Fruit fly (Drosophila melanogaster) whole organism, embryonic: ENCODE results near the gene CG16779.

Source experiments
- CG10321 ChIP-seq: fragments of 200-800 bp; sonication (Bioruptor generic); IDR thresholded peaks from 2 replicates; pipeline ENCODE4 v1.3.6; 2022; ENCODE audit warnings: missing biosample characterization, missing genetic modification characterization
- CG10543 ChIP-seq: fragments of 200-800 bp; sonication (Bioruptor generic); optimal IDR thresholded peaks from 3 replicates; lab custom pipeline; 2017; ENCODE audit warnings: missing biosample characterization, mild to moderate bottlenecking, missing genetic modification characterization, moderate library complexity
- CG15514 ChIP-seq: fragments of 200-800 bp; sonication (Bioruptor generic); optimal IDR thresholded peaks from 3 replicates; lab custom pipeline; 2017; ENCODE audit warnings: missing biosample characterization, missing genetic modification characterization, mild to moderate bottlenecking, moderate library complexity, missing genetic modification reagents
- CG2129 ChIP-seq: fragments of 200-800 bp; sonication (Bioruptor generic); IDR thresholded peaks from 2 replicates; pipeline ENCODE4 v1.3.6; 2022; ENCODE audit warnings: missing biosample characterization, missing genetic modification characterization; ENCODE audit not compliant: partially characterized antibody
- CG3163 ChIP-seq: fragments of 200-800 bp; sonication (Bioruptor generic); optimal IDR thresholded peaks from 3 replicates; lab custom pipeline; 2016; ENCODE audit warnings: missing biosample characterization, missing genetic modification characterization
- CG4360 ChIP-seq: fragments of 200-800 bp; sonication (Bioruptor generic); IDR thresholded peaks from 2 replicates; pipeline ENCODE4 v1.3.6; 2022; ENCODE audit warnings: missing biosample characterization, missing genetic modification characterization
- CG6765 ChIP-seq: fragments of 200-800 bp; sonication (Bioruptor generic); optimal IDR thresholded peaks from 3 replicates; lab custom pipeline; 2017; ENCODE audit warnings: missing biosample characterization, mild to moderate bottlenecking, missing genetic modification characterization
- CG6813 ChIP-seq: fragments of 200-800 bp; sonication (Bioruptor generic); optimal IDR thresholded peaks from 2 replicates; lab custom pipeline; 2017; ENCODE audit warnings: missing biosample characterization, missing genetic modification characterization, mild to moderate bottlenecking, moderate library complexity, missing genetic modification reagents
- CG6854 ChIP-seq: fragments of 200-800 bp; sonication (Bioruptor generic); optimal IDR thresholded peaks from 3 replicates; lab custom pipeline; 2017; ENCODE audit warnings: missing biosample characterization, mild to moderate bottlenecking, missing genetic modification characterization
- CG7987 ChIP-seq: fragments of 200-800 bp; sonication (Bioruptor generic); optimal IDR thresholded peaks from 2 replicates; lab custom pipeline; 2018; ENCODE audit warnings: missing biosample characterization, mild to moderate bottlenecking, missing genetic modification characterization, moderate library complexity
- CG8089 ChIP-seq: fragments of 200-800 bp; sonication (Bioruptor generic); optimal IDR thresholded peaks from 3 replicates; lab custom pipeline; 2016; ENCODE audit warnings: missing biosample characterization, missing genetic modification characterization
- CG8281 ChIP-seq: fragments of 200-800 bp; sonication (Bioruptor generic); optimal IDR thresholded peaks from 2 replicates; lab custom pipeline; 2018; ENCODE audit warnings: missing biosample characterization, mild to moderate bottlenecking, missing genetic modification characterization, moderate library complexity
- CG8290 ChIP-seq, 3 experiments: fragments of 200-800 bp; sonication (Bioruptor generic); optimal IDR thresholded peaks; 2 replicates each; lab custom pipeline; 2016 to 2019; ENCODE audit warnings: missing biosample characterization in 3 of 3, missing genetic modification characterization in 3 of 3, mild to moderate bottlenecking in 2 of 3, moderate library complexity in 1 of 3
- CG8765 ChIP-seq: fragments of 200-800 bp; sonication (Bioruptor generic); IDR thresholded peaks from 2 replicates; pipeline ENCODE4 v1.3.6; 2022; ENCODE audit warnings: missing biosample characterization, missing genetic modification characterization
- CG9437 ChIP-seq: fragments of 200-800 bp; sonication (Bioruptor generic); optimal IDR thresholded peaks from 2 replicates; lab custom pipeline; 2018; ENCODE audit warnings: missing biosample characterization, mild to moderate bottlenecking, missing genetic modification characterization
- CG9932 ChIP-seq: fragments of 200-800 bp; sonication (Bioruptor generic); IDR thresholded peaks from 2 replicates; pipeline ENCODE4 v1.3.6; 2022; ENCODE audit warnings: missing biosample characterization, missing genetic modification characterization
- Dad ChIP-seq: fragments of 200-800 bp; sonication (Bioruptor generic); optimal IDR thresholded peaks from 3 replicates; lab custom pipeline; 2016; ENCODE audit warnings: missing biosample characterization, missing genetic modification characterization
- Dbx ChIP-seq: fragments of 200-800 bp; sonication (Bioruptor generic); IDR thresholded peaks from 3 replicates; pipeline ENCODE4 v1.3.6; 2022; ENCODE audit warnings: missing biosample characterization, missing genetic modification characterization
- Dip3 ChIP-seq: fragments of 200-800 bp; sonication (Bioruptor generic); optimal IDR thresholded peaks from 3 replicates; lab custom pipeline; 2016; ENCODE audit warnings: missing biosample characterization, missing genetic modification characterization
- H2.0 ChIP-seq: fragments of 200-800 bp; sonication (Bioruptor generic); IDR thresholded peaks from 2 replicates; pipeline ENCODE4 v1.3.6; 2022; ENCODE audit warnings: missing biosample characterization, missing genetic modification characterization
- HHEX ChIP-seq: fragments of 200-800 bp; sonication (Bioruptor generic); optimal IDR thresholded peaks from 3 replicates; lab custom pipeline; 2017; ENCODE audit warnings: missing biosample characterization, mild to moderate bottlenecking, missing genetic modification characterization, missing genetic modification reagents
- Lhr ChIP-seq: fragments of 200-800 bp; sonication (Bioruptor generic); optimal IDR thresholded peaks from 3 replicates; lab custom pipeline; 2017; ENCODE audit warnings: mild to moderate bottlenecking, missing biosample characterization, missing genetic modification reagents, missing genetic modification characterization
- MESR4 ChIP-seq: fragments of 200-800 bp; sonication (Bioruptor generic); optimal IDR thresholded peaks from 2 replicates; lab custom pipeline; 2018; ENCODE audit warnings: missing biosample characterization, mild to moderate bottlenecking, missing genetic modification characterization, moderate library complexity
- Max ChIP-seq: fragments of 200-800 bp; sonication (Bioruptor generic); optimal IDR thresholded peaks from 2 replicates; lab custom pipeline; 2016; ENCODE audit warnings: missing biosample characterization, mild to moderate bottlenecking, missing genetic modification characterization
- Ssrp ChIP-seq: fragments of 200-800 bp; sonication (Bioruptor generic); optimal IDR thresholded peaks from 2 replicates; lab custom pipeline; 2018; ENCODE audit warnings: missing biosample characterization, mild to moderate bottlenecking, missing genetic modification characterization, moderate library complexity
- al ChIP-seq: fragments of 200-800 bp; sonication (Bioruptor generic); IDR thresholded peaks from 2 replicates; pipeline ENCODE4 v1.3.6; 2022; ENCODE audit warnings: missing biosample characterization, missing genetic modification characterization
- ato ChIP-seq: fragments of 200-800 bp; sonication (Bioruptor generic); IDR thresholded peaks from 2 replicates; pipeline ENCODE4 v1.3.6; 2022; ENCODE audit warnings: missing biosample characterization, missing genetic modification characterization; ENCODE audit not compliant: partially characterized antibody
- bbx ChIP-seq: fragments of 200-800 bp; sonication (Bioruptor generic); IDR thresholded peaks from 2 replicates; pipeline ENCODE4 v1.3.6; 2022; ENCODE audit warnings: missing biosample characterization, missing genetic modification characterization; ENCODE audit not compliant: partially characterized antibody
- bigmax ChIP-seq: fragments of 200-800 bp; sonication (Bioruptor generic); optimal IDR thresholded peaks from 2 replicates; lab custom pipeline; 2018; ENCODE audit warnings: missing biosample characterization, mild to moderate bottlenecking, missing genetic modification characterization
- caup ChIP-seq: fragments of 200-800 bp; sonication (Bioruptor generic); optimal IDR thresholded peaks from 3 replicates; lab custom pipeline; 2017; ENCODE audit warnings: missing biosample characterization, mild to moderate bottlenecking, missing genetic modification characterization, moderate library complexity; ENCODE audit not compliant: severe bottlenecking
- chif ChIP-seq, 2 experiments: fragments of 200-800 bp; sonication (Bioruptor generic); optimal IDR thresholded peaks; 3 replicates each; lab custom pipeline; 2016; ENCODE audit warnings: missing biosample characterization in 2 of 2, missing genetic modification characterization in 2 of 2
- dan ChIP-seq: fragments of 200-800 bp; sonication (Bioruptor generic); IDR thresholded peaks from 2 replicates; pipeline ENCODE4 v1.3.6; 2022; ENCODE audit warnings: missing biosample characterization, missing genetic modification characterization
- ewg ChIP-seq: fragments of 200-800 bp; sonication (Bioruptor generic); optimal IDR thresholded peaks from 3 replicates; lab custom pipeline; 2017; ENCODE audit warnings: mild to moderate bottlenecking, missing biosample characterization, missing genetic modification reagents, missing genetic modification characterization
- eyg ChIP-seq: fragments of 200-800 bp; sonication (Bioruptor generic); optimal IDR thresholded peaks from 3 replicates; lab custom pipeline; 2016; ENCODE audit warnings: missing biosample characterization, missing genetic modification characterization
- fd102C ChIP-seq: fragments of 200-800 bp; sonication (Bioruptor generic); optimal IDR thresholded peaks from 2 replicates; lab custom pipeline; 2018; ENCODE audit warnings: missing biosample characterization, mild to moderate bottlenecking, missing genetic modification characterization, moderate library complexity
- fd64A ChIP-seq: fragments of 200-800 bp; sonication (Bioruptor generic); optimal IDR thresholded peaks from 3 replicates; lab custom pipeline; 2018; ENCODE audit warnings: missing biosample characterization, mild to moderate bottlenecking, missing genetic modification characterization
- kah ChIP-seq: fragments of 200-800 bp; sonication (Bioruptor generic); optimal IDR thresholded peaks from 2 replicates; lab custom pipeline; 2018; ENCODE audit warnings: missing biosample characterization, mild to moderate bottlenecking, missing genetic modification characterization
- ken ChIP-seq: fragments of 200-800 bp; sonication (Bioruptor generic); IDR thresholded peaks from 3 replicates; pipeline ENCODE4 v1.3.6; 2022; ENCODE audit warnings: missing biosample characterization, missing genetic modification characterization
- lmd ChIP-seq: fragments of 200-800 bp; sonication (Bioruptor generic); IDR thresholded peaks from 2 replicates; pipeline ENCODE4 v1.3.6; 2022; ENCODE audit warnings: missing biosample characterization, missing genetic modification characterization
- nau ChIP-seq: fragments of 200-800 bp; sonication (Bioruptor generic); optimal IDR thresholded peaks from 3 replicates; lab custom pipeline; 2017; ENCODE audit warnings: missing biosample characterization, mild to moderate bottlenecking, missing genetic modification characterization, missing genetic modification reagents
- nerfin-2 ChIP-seq: fragments of 200-800 bp; sonication (Bioruptor generic); IDR thresholded peaks from 2 replicates; pipeline ENCODE4 v1.3.6; 2022; ENCODE audit warnings: missing biosample characterization, missing genetic modification characterization; ENCODE audit not compliant: partially characterized antibody
- nom ChIP-seq: fragments of 200-800 bp; sonication (Bioruptor generic); optimal IDR thresholded peaks from 2 replicates; lab custom pipeline; 2017; ENCODE audit warnings: missing biosample characterization, missing genetic modification characterization, mild to moderate bottlenecking, moderate library complexity, missing genetic modification reagents
- pb ChIP-seq: fragments of 200-800 bp; sonication (Bioruptor generic); optimal IDR thresholded peaks from 3 replicates; lab custom pipeline; 2016; ENCODE audit warnings: missing biosample characterization, missing genetic modification characterization
- phol ChIP-seq: fragments of 200-800 bp; sonication (Bioruptor generic); optimal IDR thresholded peaks from 3 replicates; lab custom pipeline; 2018; ENCODE audit warnings: missing biosample characterization, mild to moderate bottlenecking, missing genetic modification characterization, moderate library complexity
- rib ChIP-seq: fragments of 200-800 bp; sonication (Bioruptor generic); IDR thresholded peaks from 2 replicates; pipeline ENCODE4 v1.3.6; 2022; ENCODE audit warnings: missing biosample characterization, missing genetic modification characterization
- run ChIP-seq: fragments of 200-800 bp; sonication (Bioruptor generic); optimal IDR thresholded peaks from 3 replicates; lab custom pipeline; 2018; ENCODE audit warnings: missing biosample characterization, mild to moderate bottlenecking, missing genetic modification characterization
- sd ChIP-seq: fragments of 200-800 bp; sonication (Bioruptor generic); optimal IDR thresholded peaks from 3 replicates; lab custom pipeline; 2018; ENCODE audit warnings: missing biosample characterization, mild to moderate bottlenecking, missing genetic modification characterization, moderate library complexity
- sim ChIP-seq: fragments of 200-800 bp; sonication (Bioruptor generic); IDR thresholded peaks from 2 replicates; pipeline ENCODE4 v1.3.6; 2022; ENCODE audit warnings: missing biosample characterization, missing genetic modification characterization
- sr ChIP-seq: fragments of 200-800 bp; sonication (Bioruptor generic); IDR thresholded peaks from 3 replicates; pipeline ENCODE4 v1.3.6; 2022; ENCODE audit warnings: missing biosample characterization, missing genetic modification characterization
- ssp ChIP-seq: fragments of 200-800 bp; sonication (Bioruptor generic); IDR thresholded peaks from 2 replicates; pipeline ENCODE4 v1.3.6; 2022; ENCODE audit warnings: missing biosample characterization, missing genetic modification characterization

Gene CG16779

dm6 chr3R:9419300-9419652, 74.2 kb downstream of the CG16779 start (continued):
- TF ChIP-seq run (tag; lab: Kevin White, UChicago): no peak
- no peak for TF ChIP-seq ato (GFP tag; lab: Robert Waterston, UW)
- TF ChIP-seq lmd (GFP tag; lab: Robert Waterston, UW): no peak
- TF ChIP-seq pb (GFP tag; lab: Kevin White, UChicago): no peak
- peak; percentile 24 for TF ChIP-seq nau (GFP tag; lab: Kevin White, UChicago)
- no peak for TF ChIP-seq ewg
- peak; percentile 26 for TF ChIP-seq nom (GFP tag; lab: Kevin White, UChicago)
- no peak for TF ChIP-seq Dbx
- no peak for TF ChIP-seq sr
- TF ChIP-seq ssp (GFP tag; lab: Robert Waterston, UW): no peak
- no peak for TF ChIP-seq CG4360 (GFP tag; lab: Robert Waterston, UW)
- peak; percentile 28 for TF ChIP-seq CG7987
- TF ChIP-seq CG9932 (GFP tag; lab: Robert Waterston, UW): no peak
- TF ChIP-seq Ssrp: no peak
- TF ChIP-seq CG8281 (tag; lab: Kevin White, UChicago): no peak
- TF ChIP-seq nerfin-2: no peak
- TF ChIP-seq CG8089: no peak
- no peak for TF ChIP-seq fd64A
- no peak for TF ChIP-seq ken (GFP tag; lab: Robert Waterston, UW)
- TF ChIP-seq CG3163 (GFP tag; lab: Kevin White, UChicago): peak; percentile 60
- TF ChIP-seq sd (tag; lab: Kevin White, UChicago): peak; percentile 91
- TF ChIP-seq Dad (GFP tag; lab: Kevin White, UChicago): no peak
- no peak for TF ChIP-seq phol (tag; lab: Kevin White, UChicago)
- TF ChIP-seq dan (GFP tag; lab: Robert Waterston, UW): no peak
- no peak for TF ChIP-seq sim (GFP tag; lab: Robert Waterston, UW)
- TF ChIP-seq Dip3 (GFP tag; lab: Kevin White, UChicago): no peak
- TF ChIP-seq MESR4 (GFP tag; lab: Kevin White, UChicago): no peak
- TF ChIP-seq CG8290 (GFP tag; optimal IDR thresholded peaks at IDR 0.05; lab: Kevin White, UChicago): no peak
- TF ChIP-seq CG8290 (tag; optimal IDR thresholded peaks at IDR 0.05; lab: Kevin White, UChicago): peak in 1 of 2 experiments; percentile 3
- no peak for TF ChIP-seq bbx (GFP tag; lab: Robert Waterston, UW)
- no peak for TF ChIP-seq CG2129
- TF ChIP-seq kah (GFP tag; lab: Kevin White, UChicago): peak; percentile 79
- TF ChIP-seq CG10543: peak; percentile 33
- no peak for TF ChIP-seq CG6765 (GFP tag; lab: Kevin White, UChicago)
- no peak for TF ChIP-seq CG8765
- no peak for TF ChIP-seq fd102C (GFP tag; lab: Kevin White, UChicago)
- TF ChIP-seq CG15514 (GFP tag; lab: Kevin White, UChicago): peak; percentile 36
- TF ChIP-seq CG9437 (GFP tag; lab: Kevin White, UChicago): peak; percentile 68
- no peak for TF ChIP-seq al (GFP tag; lab: Robert Waterston, UW)
- TF ChIP-seq Lhr (GFP tag; lab: Kevin White, UChicago): no peak
- TF ChIP-seq bigmax (GFP tag; lab: Kevin White, UChicago): peak; percentile 9
- TF ChIP-seq Max (GFP tag; lab: Kevin White, UChicago): peak; percentile 59
- no peak for TF ChIP-seq rib (GFP tag; lab: Robert Waterston, UW)
- peak; percentile 44 for TF ChIP-seq HHEX (GFP tag; lab: Kevin White, UChicago)
- TF ChIP-seq CG6813 (GFP tag; lab: Kevin White, UChicago): no peak
- no peak for TF ChIP-seq chif (GFP tag; optimal IDR thresholded peaks at IDR 0.05; lab: Kevin White, UChicago)
- no peak for TF ChIP-seq caup (GFP tag; lab: Kevin White, UChicago)
- TF ChIP-seq eyg: no peak
- no peak for TF ChIP-seq CG10321
- TF ChIP-seq H2.0 (GFP tag; lab: Robert Waterston, UW): no peak
- peak; percentile 44 for TF ChIP-seq CG6854 (GFP tag; lab: Kevin White, UChicago)
